Worm (Caenorhabditis elegans): ENCODE measurements around the gene Y60A3A.21.

- TF ChIP-seq med-1 (GFP tag; optimal IDR thresholded peaks at IDR 0.05; ENCODE audit: insufficient read depth) = no peak
- TF ChIP-seq ztf-23 (GFP tag; IDR thresholded peaks at IDR 0.05) = no peak
- no peak for TF ChIP-seq T22C8.4 (GFP tag; IDR thresholded peaks at IDR 0.05)
- TF ChIP-seq klf-2 (GFP tag; conservative IDR thresholded peaks at IDR 0.05) = no peak
- TF ChIP-seq ref-1 (GFP tag; conservative IDR thresholded peaks at IDR 0.05) = no peak
- no peak for TF ChIP-seq flt-1 (GFP tag; IDR thresholded peaks at IDR 0.05)
Measured at ce11 chrV:19965626-19966025, 46.1 kb upstream of the Y60A3A.21 start, which contains the start of gene srh-171.
